Fruit fly (Drosophila melanogaster) whole organism, wandering third instar larva: Measurements from ENCODE around the gene tio.
A peak's percentile ranks its signal among the peaks of the same experiment; 100 is the strongest.

Experiments used
- Abd-B ChIP-seq: fragments of >200 bp; optimal IDR thresholded peaks from 2 replicates; lab custom pipeline; 2017; ENCODE audit warnings: missing biosample characterization, missing genetic modification characterization
- CG9705 ChIP-seq: fragments of 200-800 bp; sonication (Bioruptor generic); optimal IDR thresholded peaks from 2 replicates; lab custom pipeline; 2018; ENCODE audit warnings: missing biosample characterization, mild to moderate bottlenecking, missing genetic modification characterization
- CrebA ChIP-seq: fragments of 200-800 bp; sonication (Bioruptor generic); optimal IDR thresholded peaks from 2 replicates; lab custom pipeline; 2016; ENCODE audit warnings: missing biosample characterization, mild to moderate bottlenecking, missing genetic modification characterization, borderline replicate concordance
- Dfd ChIP-seq: fragments of >200 bp; optimal IDR thresholded peaks from 2 replicates; lab custom pipeline; 2017; ENCODE audit warnings: missing biosample characterization, missing genetic modification characterization
- Dif ChIP-seq: fragments of 200-275, 200-300 bp; sonication (Bioruptor generic); optimal IDR thresholded peaks from 2 replicates; lab custom pipeline; 2018; ENCODE audit warnings: missing biosample characterization, missing genetic modification characterization; ENCODE audit not compliant: partially characterized antibody
- GATAd ChIP-seq: sonication (Bioruptor generic); optimal IDR thresholded peaks from 2 replicates; lab custom pipeline; 2016; ENCODE audit warnings: missing biosample characterization, missing genetic modification characterization
- HLH106 ChIP-seq: fragments of 200-800 bp; optimal IDR thresholded peaks from 3 replicates; lab custom pipeline; 2019; ENCODE audit warnings: missing biosample characterization, mild to moderate bottlenecking, missing genetic modification characterization, moderate library complexity
- Hnf4 ChIP-seq: fragments of 200-800 bp; sonication (Bioruptor generic); optimal IDR thresholded peaks from 2 replicates; lab custom pipeline; 2016; ENCODE audit warnings: missing biosample characterization, mild to moderate bottlenecking, missing genetic modification characterization
- Hr83 ChIP-seq: fragments of 200-300 bp; sonication (Bioruptor generic); optimal IDR thresholded peaks from 2 replicates; lab custom pipeline; 2016; ENCODE audit warnings: missing biosample characterization, mild to moderate bottlenecking, missing genetic modification characterization, moderate library complexity; ENCODE audit not compliant: poor library complexity, severe bottlenecking
- Jra ChIP-seq: sonication (Bioruptor generic); optimal IDR thresholded peaks from 2 replicates; lab custom pipeline; 2016; ENCODE audit warnings: missing biosample characterization, missing genetic modification characterization
- Mio ChIP-seq: sonication (Bioruptor generic); optimal IDR thresholded peaks from 2 replicates; lab custom pipeline; 2016; ENCODE audit warnings: missing biosample characterization, missing genetic modification characterization
- Myc ChIP-seq: fragments of >200 bp; optimal IDR thresholded peaks from 2 replicates; lab custom pipeline; 2017
- N ChIP-seq: fragments of >200 bp; optimal IDR thresholded peaks from 2 replicates; lab custom pipeline; 2018; ENCODE audit warnings: missing biosample characterization, missing external identifiers, missing genetic modification characterization
- OdsH ChIP-seq: fragments of 200-800 bp; sonication (Bioruptor generic); optimal IDR thresholded peaks from 2 replicates; lab custom pipeline; 2016; ENCODE audit warnings: missing biosample characterization, mild to moderate bottlenecking, missing genetic modification characterization
- Rel ChIP-seq, 2 experiments: fragments of 200-800 bp; sonication (Bioruptor generic) in 1 of 2; optimal IDR thresholded peaks; 2 replicates in 1 of 2; 3 replicates in 1 of 2; lab custom pipeline; 2016 to 2019; ENCODE audit warnings: mild to moderate bottlenecking in 2 of 2, missing biosample characterization in 2 of 2, missing genetic modification characterization in 2 of 2, moderate library complexity in 1 of 2
- Sp1 ChIP-seq: fragments of 200-800 bp; sonication (Bioruptor generic); optimal IDR thresholded peaks from 3 replicates; lab custom pipeline; 2019; ENCODE audit warnings: missing biosample characterization, mild to moderate bottlenecking, missing genetic modification characterization, moderate library complexity
- Vsx2 ChIP-seq: fragments of 200-300, 225-300 bp; sonication (Bioruptor generic); optimal IDR thresholded peaks from 2 replicates; lab custom pipeline; 2018; ENCODE audit warnings: missing biosample characterization, missing genetic modification characterization; ENCODE audit not compliant: partially characterized antibody
- br ChIP-seq: fragments of 200-800 bp; sonication (Bioruptor generic); optimal IDR thresholded peaks from 2 replicates; lab custom pipeline; 2016; ENCODE audit warnings: missing biosample characterization, missing genetic modification characterization
- brk ChIP-seq: fragments of 200-800 bp; sonication (Bioruptor generic); optimal IDR thresholded peaks from 2 replicates; lab custom pipeline; 2016; ENCODE audit warnings: missing biosample characterization, mild to moderate bottlenecking, missing genetic modification characterization
- dl ChIP-seq, 2 experiments: fragments of 175-275, 200-275 bp in 1 of 2; fragments of 200-275 bp in 1 of 2; sonication (Bioruptor generic); optimal IDR thresholded peaks; lab custom pipeline; 2018; ENCODE audit warnings: mild to moderate bottlenecking in 2 of 2, missing biosample characterization in 2 of 2, missing genetic modification characterization in 2 of 2, moderate library complexity in 2 of 2; ENCODE audit not compliant: partially characterized antibody in 2 of 2, insufficient read depth in 1 of 2
- dmrt93B ChIP-seq: fragments of 200-800 bp; sonication (Bioruptor generic); optimal IDR thresholded peaks from 2 replicates; lab custom pipeline; 2018; ENCODE audit warnings: missing biosample characterization, mild to moderate bottlenecking, missing genetic modification characterization
- dsf ChIP-seq: sonication (Bioruptor generic); optimal IDR thresholded peaks from 2 replicates; lab custom pipeline; 2016; ENCODE audit warnings: missing biosample characterization, missing genetic modification characterization, borderline replicate concordance
- ey ChIP-seq: fragments of 200-800 bp; sonication (Bioruptor generic); optimal IDR thresholded peaks from 2 replicates; lab custom pipeline; 2016; ENCODE audit warnings: missing biosample characterization, missing genetic modification characterization
- foxo ChIP-seq, 2 experiments: fragments of 200-800 bp; sonication (Bioruptor generic); optimal IDR thresholded peaks; 2 replicates in 1 of 2; 3 replicates in 1 of 2; lab custom pipeline; 2016 to 2017; ENCODE audit warnings: missing biosample characterization in 2 of 2, missing genetic modification characterization in 2 of 2
- h ChIP-seq: fragments of 200-800 bp; sonication (Bioruptor generic); optimal IDR thresholded peaks from 3 replicates; lab custom pipeline; 2016; ENCODE audit warnings: missing biosample characterization, mild to moderate bottlenecking, missing genetic modification characterization
- jim ChIP-seq: fragments of 175-275, 200-325 bp; sonication (Bioruptor generic); optimal IDR thresholded peaks from 2 replicates; lab custom pipeline; 2016; ENCODE audit warnings: missing biosample characterization, mild to moderate bottlenecking, missing genetic modification characterization
- lola ChIP-seq: fragments of >200 bp; optimal IDR thresholded peaks from 2 replicates; lab custom pipeline; 2017; ENCODE audit warnings: missing biosample characterization, missing genetic modification characterization
- psq ChIP-seq: fragments of 200-800 bp; sonication (Bioruptor generic); optimal IDR thresholded peaks from 3 replicates; lab custom pipeline; 2017; ENCODE audit warnings: missing biosample characterization, mild to moderate bottlenecking, missing genetic modification characterization, moderate library complexity
- rgr ChIP-seq: fragments of 200-800 bp; sonication (Bioruptor generic); optimal IDR thresholded peaks from 3 replicates; lab custom pipeline; 2016; ENCODE audit warnings: missing biosample characterization, mild to moderate bottlenecking, missing genetic modification characterization
- sage ChIP-seq: fragments of 200-800 bp; sonication (Bioruptor generic); optimal IDR thresholded peaks from 2 replicates; lab custom pipeline; 2016; ENCODE audit warnings: missing biosample characterization, mild to moderate bottlenecking, missing genetic modification characterization
- sv ChIP-seq: fragments of 200-800 bp; sonication (Bioruptor generic); optimal IDR thresholded peaks from 3 replicates; lab custom pipeline; 2016; ENCODE audit warnings: missing biosample characterization, missing genetic modification characterization
- tai ChIP-seq: sonication (Bioruptor generic); optimal IDR thresholded peaks from 2 replicates; lab custom pipeline; 2016; ENCODE audit warnings: missing biosample characterization, missing genetic modification characterization
- usp ChIP-seq: fragments of >200 bp; optimal IDR thresholded peaks from 2 replicates; lab custom pipeline; 2017; ENCODE audit warnings: missing biosample characterization, missing genetic modification characterization

Gene tio

dm6 chr2L:22018861-22019270 is at the start of gene tio:
TSS of gene tio (plus strand) at chr2L:22019208.
- TF ChIP-seq sv (GFP tag; lab: Kevin White, UChicago) (no peak), Hnf4 (GFP tag; lab: Kevin White, UChicago) (peak; percentile 14), brk (GFP tag; lab: Kevin White, UChicago) (peak; percentile 25), CrebA (peak; percentile 65), Dif (GFP tag; lab: Kevin White, UChicago) (peak; percentile 97), HLH106 (no peak), h (GFP tag; lab: Kevin White, UChicago) (peak; percentile 43), dl (GFP tag; optimal IDR thresholded peaks at IDR 0.05; lab: Kevin White, UChicago; ENCODE audit: insufficient read depth in 1 of 2, partially characterized antibody in 2 of 2) (peak; percentile 91 to 93), Mio (GFP tag; lab: Kevin White, UChicago) (no peak), br (GFP tag; lab: Kevin White, UChicago) (no peak), Jra (GFP tag; lab: Kevin White, UChicago) (peak; percentile 69), Vsx2 (GFP tag; lab: Kevin White, UChicago) (peak; percentile 88), Hr83 (GFP tag; lab: Kevin White, UChicago) (peak; percentile 87), rgr (GFP tag; lab: Kevin White, UChicago) (peak; percentile 9), tai (GFP tag; lab: Kevin White, UChicago) (no peak), psq (GFP tag; lab: Kevin White, UChicago) (peak; percentile 15)
- TF ChIP-seq, all 38 proteins: peak for 11

dm6 chr2L:21970698-21971395 is 48.2 kb upstream of the tio start:
- TF ChIP-seq h (GFP tag; lab: Kevin White, UChicago), result no peak
- TF ChIP-seq Jra (GFP tag; lab: Kevin White, UChicago), result no peak
- TF ChIP-seq GATAd, result no peak
- no peak for TF ChIP-seq rgr (GFP tag; lab: Kevin White, UChicago)
- no peak for TF ChIP-seq dl (GFP tag; optimal IDR thresholded peaks at IDR 0.05; lab: Kevin White, UChicago; ENCODE audit: insufficient read depth in 1 of 2, partially characterized antibody in 2 of 2)
- no peak for TF ChIP-seq Mio (GFP tag; lab: Kevin White, UChicago)
- TF ChIP-seq usp (GFP tag; lab: Kevin White, UChicago), result no peak
- no peak for TF ChIP-seq ey (GFP tag; lab: Kevin White, UChicago)
- no peak for TF ChIP-seq Abd-B
- TF ChIP-seq Hnf4 (GFP tag; lab: Kevin White, UChicago), result no peak
- TF ChIP-seq OdsH (GFP tag; lab: Kevin White, UChicago), result no peak

- TF ChIP-seq N (no peak), Sp1 (GFP tag; lab: Kevin White, UChicago) (no peak), CG9705 (no peak), dmrt93B (GFP tag; lab: Kevin White, UChicago) (no peak), CrebA (no peak), Dfd (GFP tag; lab: Kevin White, UChicago) (no peak), HLH106 (no peak), Rel (GFP tag; optimal IDR thresholded peaks at IDR 0.05; lab: Kevin White, UChicago) (no peak), Rel (tag; optimal IDR thresholded peaks at IDR 0.05; lab: Kevin White, UChicago) (no peak), ey (GFP tag; lab: Kevin White, UChicago) (no peak), foxo (GFP tag; optimal IDR thresholded peaks at IDR 0.05; lab: Kevin White, UChicago) (no peak), sage (GFP tag; lab: Kevin White, UChicago) (no peak), usp (GFP tag; lab: Kevin White, UChicago) (no peak), lola (GFP tag; lab: Kevin White, UChicago) (no peak), jim (GFP tag; lab: Kevin White, UChicago) (no peak), dsf (GFP tag; lab: Kevin White, UChicago) (no peak)
Observed at dm6 chr2L:21974895-21975294, 44.1 kb upstream of the tio start.

- TF ChIP-seq Dif (GFP tag; lab: Kevin White, UChicago) (no peak), Myc (lab: Kevin White, UChicago) (no peak)
Observed at dm6 chr2L:21992833-21993232, 26.2 kb upstream of the tio start, which contains the start of gene CG2528. TSS of gene CG2528 (minus strand) at chr2L:21992933.
